Worm (Caenorhabditis elegans) whole organism, L1 larva: ENCODE results near the gene T23B12.6.

ENCODE experiments used
- aly-2 ChIP-seq: fragments of 150-350 bp; optimal IDR thresholded peaks from 2 replicates; lab custom pipeline; 2014; ENCODE audit warnings: missing biosample characterization, missing genetic modification characterization
- ama-1 ChIP-seq: fragments of 150-350 bp; optimal IDR thresholded peaks from 2 replicates; lab custom pipeline; 2014
- efl-1 ChIP-seq, 4 experiments: fragments of 150-350 bp; optimal IDR thresholded peaks in 3 of 4; peaks in 1 of 4; 1 replicate in 1 of 4; 2 replicates in 3 of 4; lab custom pipeline; 2014; ENCODE audit warnings: missing biosample characterization in 2 of 4, missing genetic modification characterization in 2 of 4, missing genetic modification reagents in 2 of 4
- lin-13 ChIP-seq: fragments of 150-350 bp; optimal IDR thresholded peaks from 2 replicates; lab custom pipeline; 2014; ENCODE audit warnings: missing biosample characterization, missing genetic modification reagents, missing genetic modification characterization
- lin-39 ChIP-seq: fragments of 150-350 bp; optimal IDR thresholded peaks from 2 replicates; lab custom pipeline; 2014; ENCODE audit warnings: missing biosample characterization, missing genetic modification reagents, missing genetic modification characterization
- mep-1 ChIP-seq: fragments of 150-350 bp; optimal IDR thresholded peaks from 2 replicates; lab custom pipeline; 2014; ENCODE audit warnings: missing biosample characterization, missing genetic modification characterization
- nhr-12 ChIP-seq: sonication (generic microtip); optimal IDR thresholded peaks from 2 replicates; lab custom pipeline; 2017; ENCODE audit warnings: missing biosample characterization, missing genetic modification characterization
- nhr-90 ChIP-seq: sonication (generic microtip); optimal IDR thresholded peaks from 2 replicates; lab custom pipeline; 2016; ENCODE audit warnings: mild to moderate bottlenecking, missing genetic modification characterization, missing compliant biosample characterization; ENCODE audit not compliant: poor library complexity
- pag-3 ChIP-seq: sonication (generic microtip); optimal IDR thresholded peaks from 2 replicates; lab custom pipeline; 2017; ENCODE audit warnings: missing genetic modification characterization, mild to moderate bottlenecking, missing compliant biosample characterization, antibody characterized with exemption, borderline replicate concordance; ENCODE audit not compliant: insufficient read depth
- sptf-1 ChIP-seq: fragments of 150-350 bp; optimal IDR thresholded peaks from 2 replicates; lab custom pipeline; 2014; ENCODE audit warnings: missing biosample characterization, missing genetic modification characterization
- unc-62 ChIP-seq: fragments of 150-350 bp; optimal IDR thresholded peaks from 2 replicates; lab custom pipeline; 2014; ENCODE audit warnings: missing biosample characterization, missing genetic modification reagents, missing genetic modification characterization
- ztf-11 ChIP-seq, 2 experiments: sonication (generic microtip); optimal IDR thresholded peaks; 2 replicates each; lab custom pipeline; 2016 to 2017; ENCODE audit warnings: missing genetic modification characterization in 2 of 2, missing biosample characterization in 1 of 2, missing compliant biosample characterization in 1 of 2

DNA sequence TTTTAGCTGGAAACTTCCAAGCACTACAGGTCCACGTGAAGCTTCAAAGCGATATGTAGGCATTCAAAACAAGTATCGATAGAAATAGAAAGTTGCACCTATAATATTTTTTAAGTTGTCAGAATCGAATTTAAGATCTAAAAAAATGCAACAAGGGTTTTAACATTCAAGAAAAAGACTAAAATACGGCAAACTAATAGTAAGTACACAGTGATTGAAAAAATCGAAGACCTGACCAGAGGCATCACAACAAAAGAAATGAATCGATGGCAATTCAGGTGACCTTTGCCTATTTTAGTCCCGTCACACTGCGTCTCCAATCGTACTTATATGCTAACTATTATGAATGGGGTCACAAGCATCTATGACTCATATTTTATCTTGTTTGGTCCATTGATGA lies 12.3 kb downstream of the T23B12.6 start, which contains the start of gene T23B12.5:
- no peak for TF ChIP-seq unc-62 (GFP tag; lab: Kevin White, UChicago)
- no peak for TF ChIP-seq lin-13 (GFP tag; lab: Kevin White, UChicago)
- no peak for TF ChIP-seq nhr-90 (tag; lab: Kevin White, UChicago)
- TF ChIP-seq lin-39, result no peak
- no peak for TF ChIP-seq ztf-11 (tag; optimal IDR thresholded peaks at IDR 0.05; lab: Kevin White, UChicago)
- TF ChIP-seq aly-2, result no peak
- no peak for TF ChIP-seq efl-1 (optimal IDR thresholded peaks at IDR 0.05; lab: Kevin White, UChicago)
- TF ChIP-seq efl-1 (GFP tag; optimal IDR thresholded peaks at IDR 0.05 in 1 of 2; lab: Kevin White, UChicago), result peak in 1 of 2 experiments; percentile 14
- TF ChIP-seq sptf-1 (tag; lab: Kevin White, UChicago), result no peak
- TF ChIP-seq mep-1, result no peak
- TF ChIP-seq nhr-12 (tag; lab: Kevin White, UChicago), result no peak
- no peak for TF ChIP-seq ama-1 (lab: Kevin White, UChicago)
- TF ChIP-seq pag-3 (tag; lab: Kevin White, UChicago), result no peak
